Worm (Caenorhabditis elegans) whole organism, mixed stage, embryonic: ENCODE data around the gene spv-1.

Experiments used
- ces-1 ChIP-seq: fragments of 150-350 bp; optimal IDR thresholded peaks from 2 replicates; lab custom pipeline; 2014; ENCODE audit warnings: missing biosample characterization, missing genetic modification reagents, missing genetic modification characterization
- lin-13 ChIP-seq: fragments of 150-350 bp; optimal IDR thresholded peaks from 2 replicates; lab custom pipeline; 2014; ENCODE audit warnings: missing biosample characterization, missing genetic modification characterization
- mep-1 ChIP-seq: fragments of 150-350 bp; optimal IDR thresholded peaks from 2 replicates; lab custom pipeline; 2017; ENCODE audit warnings: missing biosample characterization, missing genetic modification reagents, missing genetic modification characterization, inconsistent platforms
- nhr-28 ChIP-seq: fragments of 150-350 bp; optimal IDR thresholded peaks from 2 replicates; lab custom pipeline; 2014; ENCODE audit warnings: missing biosample characterization, missing genetic modification characterization
- pha-4 ChIP-seq: fragments of 150-350 bp; optimal IDR thresholded peaks from 2 replicates; lab custom pipeline; 2018; ENCODE audit warnings: missing biosample characterization, missing genetic modification reagents, missing genetic modification characterization
- snpc-4 ChIP-seq: fragments of 150-350 bp; optimal IDR thresholded peaks from 2 replicates; lab custom pipeline; 2014; ENCODE audit warnings: missing biosample characterization, missing genetic modification characterization
- sptf-1 ChIP-seq: sonication (generic microtip); optimal IDR thresholded peaks from 2 replicates; lab custom pipeline; 2017; ENCODE audit warnings: mild to moderate bottlenecking, missing genetic modification characterization, moderate library complexity, missing compliant biosample characterization
- unc-62 ChIP-seq: fragments of 150-350 bp; optimal IDR thresholded peaks from 2 replicates; lab custom pipeline; 2014; ENCODE audit warnings: missing biosample characterization, missing genetic modification reagents, missing genetic modification characterization
- ztf-11 ChIP-seq: fragments of 150-350 bp; optimal IDR thresholded peaks from 2 replicates; lab custom pipeline; 2014; ENCODE audit warnings: missing biosample characterization, missing genetic modification characterization

- no peak for TF ChIP-seq sptf-1 (tag; lab: Kevin White, UChicago)
- TF ChIP-seq nhr-28 (tag; lab: Kevin White, UChicago): no peak
- TF ChIP-seq pha-4: no peak
- no peak for TF ChIP-seq lin-13 (tag; lab: Kevin White, UChicago)
- no peak for TF ChIP-seq ztf-11 (tag; lab: Kevin White, UChicago)
- TF ChIP-seq unc-62: no peak
- TF ChIP-seq mep-1 (tag; lab: Kevin White, UChicago): no peak
- TF ChIP-seq snpc-4: no peak
- peak; percentile 64 for TF ChIP-seq ces-1
Measured at ce11 chrII:7900190-7900672, 28.3 kb downstream of the spv-1 start, which contains the start of gene rev-1.
